Worm (Caenorhabditis elegans): ENCODE data around the gene dpy-19.

dpy-19 gene

DNA sequence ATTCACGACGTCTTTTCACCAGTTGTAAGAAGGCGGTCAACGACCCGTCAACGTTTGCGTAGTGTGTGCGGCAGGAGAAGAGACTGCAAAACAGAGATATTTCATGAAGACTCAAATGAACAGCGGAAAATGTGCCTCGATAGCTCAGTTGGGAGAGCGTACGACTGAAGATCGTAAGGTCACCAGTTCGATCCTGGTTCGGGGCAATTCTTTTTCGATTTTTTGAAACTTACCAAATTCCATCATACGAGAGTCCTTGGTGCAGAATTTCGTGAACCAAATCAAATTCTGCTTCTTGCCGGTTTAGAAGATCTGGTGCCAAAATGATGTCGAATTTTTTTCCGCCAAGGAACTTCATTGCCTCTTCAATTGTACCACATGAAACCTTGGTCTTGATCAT lies 14.4 kb downstream of the dpy-19 start:
- no peak for TF ChIP-seq lim-6 (tag; optimal IDR thresholded peaks at IDR 0.05)
- TF ChIP-seq ref-2 (tag; optimal IDR thresholded peaks at IDR 0.05) = no peak
- no peak for TF ChIP-seq mec-3 (tag; optimal IDR thresholded peaks at IDR 0.05; ENCODE audit: borderline replicate concordance)
- no peak for TF ChIP-seq ceh-24 (tag; optimal IDR thresholded peaks at IDR 0.05)
- no peak for TF ChIP-seq ceh-45 (GFP tag; IDR thresholded peaks at IDR 0.05)
- TF ChIP-seq pax-1 (tag; optimal IDR thresholded peaks at IDR 0.05) = no peak
- no peak for TF ChIP-seq pha-4 (tag; optimal IDR thresholded peaks at IDR 0.05)
- TF ChIP-seq hlh-13 (GFP tag; optimal IDR thresholded peaks at IDR 0.05) = peak; percentile 26
- TF ChIP-seq unc-86 (tag; optimal IDR thresholded peaks at IDR 0.05) = no peak
- TF ChIP-seq sdc-2 (tag; optimal IDR thresholded peaks at IDR 0.05) = peak; percentile 8
- no peak for TF ChIP-seq K09A11.1 (tag; optimal IDR thresholded peaks at IDR 0.05; ENCODE audit: insufficient read depth)
- TF ChIP-seq ztf-16 (tag; optimal IDR thresholded peaks at IDR 0.05) = no peak
- TF ChIP-seq F13H6.1 (tag; optimal IDR thresholded peaks at IDR 0.05) = no peak
- TF ChIP-seq Y22D7AL.16 (tag; optimal IDR thresholded peaks at IDR 0.05) = peak; percentile 45
- TF ChIP-seq ceh-34 (tag; optimal IDR thresholded peaks at IDR 0.05) = no peak
- peak; percentile 23 for TF ChIP-seq dve-1 (tag; optimal IDR thresholded peaks at IDR 0.05)
- no peak for TF ChIP-seq pag-3 (tag; optimal IDR thresholded peaks at IDR 0.05; ENCODE audit: borderline replicate concordance)
- TF ChIP-seq ceh-18 (tag; optimal IDR thresholded peaks at IDR 0.05) = peak; percentile 47
- TF ChIP-seq odd-2 (tag; optimal IDR thresholded peaks at IDR 0.05) = no peak
- no peak for TF ChIP-seq ttx-3 (tag; optimal IDR thresholded peaks at IDR 0.05)
- no peak for TF ChIP-seq ahr-1 (tag; optimal IDR thresholded peaks at IDR 0.05)
- no peak for TF ChIP-seq unc-42 (tag; optimal IDR thresholded peaks at IDR 0.05)
- TF ChIP-seq elt-4 (tag; optimal IDR thresholded peaks at IDR 0.05) = no peak
- TF ChIP-seq nfya-1 (tag; optimal IDR thresholded peaks at IDR 0.05) = peak; percentile 19
- no peak for TF ChIP-seq ceh-31 (tag; optimal IDR thresholded peaks at IDR 0.05)
- no peak for TF ChIP-seq tbx-2 (tag; optimal IDR thresholded peaks at IDR 0.05)
- peak; percentile 40 for TF ChIP-seq C38D4.7 (GFP tag; optimal IDR thresholded peaks at IDR 0.05)
- no peak for TF ChIP-seq ceh-22 (tag; optimal IDR thresholded peaks at IDR 0.05)
- TF ChIP-seq dmd-4 (tag; optimal IDR thresholded peaks at IDR 0.05; ENCODE audit: borderline replicate concordance) = peak; percentile 14
- TF ChIP-seq fkh-6 (tag; optimal IDR thresholded peaks at IDR 0.05) = peak; percentile 12
- peak; percentile 18 for TF ChIP-seq fax-1 (tag; optimal IDR thresholded peaks at IDR 0.05)
- TF ChIP-seq hlh-6 (tag; optimal IDR thresholded peaks at IDR 0.05) = no peak
- TF ChIP-seq rnt-1 (tag; optimal IDR thresholded peaks at IDR 0.05) = no peak
- TF ChIP-seq elt-2 (tag; optimal IDR thresholded peaks at IDR 0.05) = peak; percentile 25
- TF ChIP-seq unc-3 (GFP tag; conservative IDR thresholded peaks at IDR 0.05) = peak; percentile 46; the same call in 1 of the 2 replicates
- TF ChIP-seq unc-3 (tag; optimal IDR thresholded peaks at IDR 0.05) = no peak
- TF ChIP-seq ceh-14 (tag; optimal IDR thresholded peaks at IDR 0.05) = peak; percentile 5
- peak; percentile 49 for TF ChIP-seq syd-9 (tag; optimal IDR thresholded peaks at IDR 0.05)
- TF ChIP-seq eyg-1 (tag; optimal IDR thresholded peaks at IDR 0.05) = no peak
- TF ChIP-seq unc-55 (GFP tag; optimal IDR thresholded peaks at IDR 0.05) = no peak
- peak; percentile 21 for TF ChIP-seq sox-4 (tag; optimal IDR thresholded peaks at IDR 0.05)
- peak; percentile 54 for TF ChIP-seq ceh-6 (GFP tag; optimal IDR thresholded peaks at IDR 0.05)
- no peak for TF ChIP-seq C08G9.2 (tag; optimal IDR thresholded peaks at IDR 0.05)
- no peak for TF ChIP-seq hlh-8 (tag; optimal IDR thresholded peaks at IDR 0.05)
- TF ChIP-seq tbx-7 (tag; optimal IDR thresholded peaks at IDR 0.05) = no peak
- TF ChIP-seq nhr-11 (tag; optimal IDR thresholded peaks at IDR 0.05) = no peak
- no peak for TF ChIP-seq fkh-10 (GFP tag; optimal IDR thresholded peaks at IDR 0.05)
- TF ChIP-seq gmeb-2 (tag; optimal IDR thresholded peaks at IDR 0.05) = peak; percentile 53
- TF ChIP-seq madf-2 (tag; optimal IDR thresholded peaks at IDR 0.05) = no peak
- no peak for TF ChIP-seq zip-5 (tag; optimal IDR thresholded peaks at IDR 0.05)
- TF ChIP-seq ets-4 (tag; optimal IDR thresholded peaks at IDR 0.05) = no peak
- no peak; the same call in 1 of the 2 replicates for TF ChIP-seq sox-2 (GFP tag; IDR thresholded peaks at IDR 0.05)
- TF ChIP-seq che-1 (tag; optimal IDR thresholded peaks at IDR 0.05) = peak; percentile 45
- TF ChIP-seq K02D7.2 (tag; optimal IDR thresholded peaks at IDR 0.05) = no peak

All from whole organism, late embryonic.